Worm (Caenorhabditis elegans) whole organism, L4/young adult: ENCODE results near the gene C17B7.15.

Source experiments
- W03F9.2 ChIP-seq: fragments of 150-350 bp; optimal IDR thresholded peaks from 2 replicates; lab custom pipeline; 2014; ENCODE audit warnings: missing biosample characterization, missing genetic modification characterization
- dao-5 ChIP-seq: sonication (generic microtip); optimal IDR thresholded peaks from 2 replicates; lab custom pipeline; 2016; ENCODE audit warnings: missing genotype, missing genetic modification characterization, moderate library complexity, missing compliant biosample characterization
- him-1 ChIP-seq: sonication (generic microtip); optimal IDR thresholded peaks from 2 replicates; lab custom pipeline; 2016; ENCODE audit warnings: missing genotype, missing genetic modification reagents, missing genetic modification characterization, missing compliant biosample characterization

ce11 chrV:3308169-3308568 lies 41.8 kb upstream of the C17B7.15 start, which contains the start of gene srbc-3:
- TF ChIP-seq dao-5 (tag; lab: Kevin White, UChicago) = no peak
- no peak for TF ChIP-seq W03F9.2
- no peak for TF ChIP-seq him-1 (tag; lab: Kevin White, UChicago)
